Fruit fly (Drosophila melanogaster): ENCODE results near the gene CG11360.
A peak's percentile ranks its signal among the peaks of the same experiment; 100 is the strongest.

Gene CG11360

DNA sequence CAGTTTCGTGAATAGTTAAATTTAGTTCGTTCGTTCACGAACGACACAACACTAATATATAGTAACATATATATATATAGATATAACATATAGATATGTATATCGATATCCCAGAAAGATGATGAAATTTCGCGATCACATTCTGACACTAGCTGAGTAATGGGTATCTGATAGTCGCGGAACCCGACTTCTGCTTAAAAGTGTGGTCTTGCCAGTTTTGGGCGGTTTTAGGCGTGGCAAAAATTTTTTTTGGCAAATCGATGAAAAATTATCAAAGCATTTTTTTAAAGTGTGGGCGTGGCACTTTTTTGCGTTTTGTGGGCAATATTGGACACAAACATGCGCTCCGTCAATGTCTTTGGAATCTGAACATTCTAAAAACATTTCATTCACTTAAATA, 52.0 kb downstream of the CG11360 start:
- TF ChIP-seq Bgb (GFP tag; IDR thresholded peaks at IDR 0.05; ENCODE audit: partially characterized antibody) (peak; percentile 26; the same call in 1 of the 2 replicates), HLHmδ (GFP tag; optimal IDR thresholded peaks at IDR 0.05) (no peak), sna (GFP tag; IDR thresholded peaks at IDR 0.05; ENCODE audit: partially characterized antibody) (no peak), slbo (GFP tag; IDR thresholded peaks at IDR 0.05) (no peak), CG14860 (GFP tag; IDR thresholded peaks at IDR 0.05; ENCODE audit: partially characterized antibody) (peak; percentile 51), en (GFP tag; optimal IDR thresholded peaks at IDR 0.05) (no peak), inv (GFP tag; IDR thresholded peaks at IDR 0.05; ENCODE audit: partially characterized antibody) (0 out of 2 replicates have a peak, but pooled peaks have one; percentile 10), CG15269 (tag; optimal IDR thresholded peaks at IDR 0.05) (no peak), jigr1 (GFP tag; IDR thresholded peaks at IDR 0.05) (no peak), CG16813 (GFP tag; IDR thresholded peaks at IDR 0.05; ENCODE audit: partially characterized antibody) (peak; percentile 62), CG7839 (tag; optimal IDR thresholded peaks at IDR 0.05) (no peak), CG9932 (GFP tag; IDR thresholded peaks at IDR 0.05) (no peak), HLH4C (GFP tag; IDR thresholded peaks at IDR 0.05; ENCODE audit: partially characterized antibody) (peak; percentile 69), sc (optimal IDR thresholded peaks at IDR 0.05) (no peak), sc (GFP tag; optimal IDR thresholded peaks at IDR 0.05) (no peak), Camta (GFP tag; optimal IDR thresholded peaks at IDR 0.05) (no peak), corto (GFP tag; optimal IDR thresholded peaks at IDR 0.05) (no peak), CG6791 (GFP tag; IDR thresholded peaks at IDR 0.05; ENCODE audit: partially characterized antibody) (peak; percentile 67; the same call in 1 of the 3 replicates), psq (GFP tag; optimal IDR thresholded peaks at IDR 0.05) (no peak), CG2116 (GFP tag; optimal IDR thresholded peaks at IDR 0.05) (no peak), CG2120 (GFP tag; optimal IDR thresholded peaks at IDR 0.05) (no peak), ken (GFP tag; IDR thresholded peaks at IDR 0.05) (no peak), ab (GFP tag; optimal IDR thresholded peaks at IDR 0.05) (no peak), C15 (GFP tag; IDR thresholded peaks at IDR 0.05) (no peak)

DNA sequence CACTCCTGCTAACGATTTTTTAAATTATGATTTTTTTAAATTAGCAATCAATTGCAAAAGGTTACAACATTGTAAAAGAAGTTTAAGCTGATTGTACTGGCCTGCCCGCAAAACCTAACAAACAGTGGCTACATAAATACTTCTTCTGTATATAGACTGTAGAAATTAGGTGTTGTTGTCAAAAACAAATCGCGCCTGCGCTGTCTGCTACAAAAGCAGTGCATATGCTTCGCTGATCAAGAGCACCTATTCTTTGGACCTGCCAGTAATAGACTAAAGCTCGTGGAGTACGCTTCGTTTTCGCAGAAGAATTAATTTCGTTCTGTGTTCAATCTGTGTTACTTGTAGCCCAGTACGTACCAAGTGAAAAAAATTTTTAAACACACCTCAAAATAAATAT, 53.2 kb downstream of the CG11360 start, which contains the start of gene bt:
Gene bt (plus strand): TSS at position 261 of the 400 bp plus-strand sequence.
- peak; percentile 17 for TF ChIP-seq CG10543 (GFP tag; optimal IDR thresholded peaks at IDR 0.05)
- TF ChIP-seq CG15269 (tag; optimal IDR thresholded peaks at IDR 0.05): no peak
- TF ChIP-seq CoRest (tag; optimal IDR thresholded peaks at IDR 0.05): no peak
- TF ChIP-seq pb (GFP tag; optimal IDR thresholded peaks at IDR 0.05): no peak
- no peak for TF ChIP-seq HLH3B (GFP tag; IDR thresholded peaks at IDR 0.05)
- no peak for TF ChIP-seq Scr (GFP tag; IDR thresholded peaks at IDR 0.05; ENCODE audit: partially characterized antibody)
- no peak for TF ChIP-seq Nf-YB (GFP tag; optimal IDR thresholded peaks at IDR 0.05)
- no peak for TF ChIP-seq CG1832 (GFP tag; optimal IDR thresholded peaks at IDR 0.05)
- no peak for TF ChIP-seq Poxn (GFP tag; IDR thresholded peaks at IDR 0.05)
- no peak for TF ChIP-seq Antp (GFP tag; optimal IDR thresholded peaks at IDR 0.05)
- no peak for TF ChIP-seq CG3281 (GFP tag; optimal IDR thresholded peaks at IDR 0.05)
- TF ChIP-seq CG8359 (GFP tag; optimal IDR thresholded peaks at IDR 0.05; ENCODE audit: borderline replicate concordance): no peak
- TF ChIP-seq H15 (GFP tag; IDR thresholded peaks at IDR 0.05): no peak
- TF ChIP-seq eyg (GFP tag; optimal IDR thresholded peaks at IDR 0.05): no peak
- TF ChIP-seq CG2199 (GFP tag; IDR thresholded peaks at IDR 0.05): peak; percentile 93
- no peak for TF ChIP-seq croc (GFP tag; conservative IDR thresholded peaks at IDR 0.05)
- no peak for TF ChIP-seq pita (GFP tag; optimal IDR thresholded peaks at IDR 0.05)
- TF ChIP-seq CTCF (GFP tag; optimal IDR thresholded peaks at IDR 0.05): peak; percentile 1
